Fruit fly (Drosophila melanogaster) whole organism, embryonic: ENCODE results near the gene RpS15Aa.
A peak's percentile ranks its signal among the peaks of the same experiment; 100 is the strongest.

ENCODE experiments used
- CG14050 ChIP-seq: fragments of 200-800 bp; sonication (Bioruptor generic); IDR thresholded peaks from 3 replicates; pipeline ENCODE4 v1.3.6; 2022; ENCODE audit warnings: missing biosample characterization, missing genetic modification characterization
- otp ChIP-seq: fragments of 200-800 bp; sonication (Bioruptor generic); IDR thresholded peaks from 3 replicates; pipeline ENCODE4, ENCODE4 v1.3.6; 2022; ENCODE audit warnings: missing biosample characterization, missing genetic modification characterization

DNA sequence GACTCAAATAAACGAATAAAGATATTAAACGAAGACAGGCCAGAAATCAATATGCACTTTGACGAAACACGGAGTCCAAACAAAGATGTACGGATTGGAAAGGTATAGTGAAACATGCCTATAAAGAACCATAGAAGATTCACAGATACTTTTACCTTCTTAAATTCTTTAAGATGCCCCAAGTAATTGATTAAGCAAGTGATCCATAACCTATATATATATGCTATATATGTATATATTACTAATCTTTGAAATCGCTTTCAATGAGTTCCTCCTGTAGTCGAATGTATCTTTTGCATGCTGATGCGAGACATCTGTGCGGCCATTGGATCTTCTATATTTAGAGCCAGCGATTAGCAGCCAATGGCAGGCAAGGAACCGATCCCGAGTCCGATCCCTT, 30.6 kb upstream of the RpS15Aa start, which contains the start of gene dmrt11E:
- peak; percentile 65 for TF ChIP-seq otp (GFP tag; lab: Robert Waterston, UW)
- TF ChIP-seq CG14050 (GFP tag; lab: Robert Waterston, UW) = peak; percentile 48; the same call in 1 of the 3 replicates
